Worm (Caenorhabditis elegans) whole organism, young adult: ENCODE data around the gene F58D2.3.

Experiments
- B0019.2 ChIP-seq: fragments of 200-800 bp; sonication (Bioruptor generic); conservative IDR thresholded peaks from 2 replicates; pipeline ENCODE4 v1.3.6; 2022; ENCODE audit warnings: missing genetic modification reagents, missing genetic modification characterization, missing compliant biosample characterization
- B0336.3 ChIP-seq: fragments of 200-800 bp; sonication (Bioruptor generic); IDR thresholded peaks from 2 replicates; pipeline ENCODE4 v1.3.6; 2022; ENCODE audit warnings: missing genetic modification characterization, missing compliant biosample characterization
- F39B2.1 ChIP-seq: fragments of 200-800 bp; sonication (Bioruptor generic); IDR thresholded peaks from 2 replicates; pipeline ENCODE4 v1.3.6; 2022; ENCODE audit warnings: missing genetic modification reagents, missing genetic modification characterization, missing compliant biosample characterization
- F55B11.4 ChIP-seq: sonication (generic microtip); optimal IDR thresholded peaks from 2 replicates; lab custom pipeline; 2016; ENCODE audit warnings: missing compliant biosample characterization, missing genetic modification characterization, borderline replicate concordance; ENCODE audit not compliant: insufficient read depth
- F57C9.4 ChIP-seq: sonication (generic microtip); optimal IDR thresholded peaks from 2 replicates; lab custom pipeline; 2017; ENCODE audit warnings: mild to moderate bottlenecking, missing genetic modification characterization, missing compliant biosample characterization
- K12H6.12 ChIP-seq: fragments of 200-800 bp; sonication (Bioruptor generic); optimal IDR thresholded peaks from 2 replicates; lab custom pipeline; 2018; ENCODE audit warnings: mild to moderate bottlenecking, missing genetic modification characterization, missing compliant biosample characterization
- Y79H2A.3 ChIP-seq: fragments of 200-800 bp; sonication (Bioruptor generic); conservative IDR thresholded peaks from 2 replicates; pipeline ENCODE4 v1.3.6; 2022; ENCODE audit warnings: missing genetic modification reagents, missing genetic modification characterization, missing compliant biosample characterization
- aptf-3 ChIP-seq: fragments of 200-800 bp; sonication (Bioruptor generic); IDR thresholded peaks from 2 replicates; pipeline ENCODE4 v1.3.6; 2022; ENCODE audit warnings: missing genetic modification characterization, missing compliant biosample characterization
- atf-7 ChIP-seq: sonication (generic microtip); optimal IDR thresholded peaks from 2 replicates; lab custom pipeline; 2017; ENCODE audit warnings: mild to moderate bottlenecking, missing genetic modification characterization, missing compliant biosample characterization
- attf-3 ChIP-seq: fragments of 200-800 bp; sonication (Bioruptor generic); conservative IDR thresholded peaks from 2 replicates; pipeline ENCODE4 v1.3.6; 2022; ENCODE audit warnings: missing genetic modification reagents, missing genetic modification characterization, missing compliant biosample characterization
- cebp-1 ChIP-seq, 2 experiments: fragments of 200-800 bp in 1 of 2; sonication (Bioruptor generic) in 1 of 2; sonication (generic microtip) in 1 of 2; IDR thresholded peaks in 1 of 2; optimal IDR thresholded peaks in 1 of 2; 2 replicates each; pipeline versions ENCODE4 v1.3.6 to Lab custom; 2017 to 2022; ENCODE audit warnings: missing compliant biosample characterization in 2 of 2, missing genetic modification characterization in 2 of 2, mild to moderate bottlenecking in 1 of 2, missing genetic modification reagents in 1 of 2, moderate library complexity in 1 of 2
- die-1 ChIP-seq: sonication (generic microtip); optimal IDR thresholded peaks from 2 replicates; lab custom pipeline; 2016; ENCODE audit warnings: missing genotype, mild to moderate bottlenecking, missing genetic modification characterization, missing compliant biosample characterization
- dox-1 ChIP-seq: fragments of 200-800 bp; sonication (Bioruptor generic); IDR thresholded peaks from 2 replicates; pipeline ENCODE4 v1.3.6; 2022; ENCODE audit warnings: missing genetic modification reagents, missing genetic modification characterization, missing compliant biosample characterization
- dpff-1 ChIP-seq: sonication (generic microtip); optimal IDR thresholded peaks from 2 replicates; lab custom pipeline; 2017; ENCODE audit warnings: mild to moderate bottlenecking, missing genetic modification characterization, missing compliant biosample characterization
- hlh-26 ChIP-seq: fragments of 200-800 bp; sonication (Bioruptor generic); conservative IDR thresholded peaks from 2 replicates; pipeline ENCODE4 v1.3.6; 2022; ENCODE audit warnings: missing genetic modification reagents, missing genetic modification characterization, missing compliant biosample characterization
- hmg-20 ChIP-seq: fragments of 200-800 bp; sonication (Bioruptor generic); IDR thresholded peaks from 2 replicates; pipeline ENCODE4 v1.3.6; 2022; ENCODE audit warnings: missing genetic modification reagents, missing genetic modification characterization, missing compliant biosample characterization
- hsf-1 ChIP-seq: fragments of 200-800 bp; sonication (Bioruptor generic); IDR thresholded peaks from 2 replicates; pipeline ENCODE4 v1.3.6; 2022; ENCODE audit warnings: missing genetic modification reagents, missing genetic modification characterization, missing compliant biosample characterization
- let-526 ChIP-seq: fragments of 200-800 bp; sonication (Bioruptor generic); IDR thresholded peaks from 2 replicates; pipeline ENCODE4 v1.3.6; 2022; ENCODE audit warnings: missing genetic modification reagents, missing genetic modification characterization, missing compliant biosample characterization
- lin-40 ChIP-seq: sonication (generic microtip); optimal IDR thresholded peaks from 2 replicates; lab custom pipeline; 2016; ENCODE audit warnings: missing genetic modification characterization, mild to moderate bottlenecking, missing compliant biosample characterization, missing genotype, missing genetic modification reagents
- lir-1 ChIP-seq: fragments of 200-800 bp; sonication (Bioruptor generic); conservative IDR thresholded peaks from 2 replicates; pipeline ENCODE4 v1.3.6; 2022; ENCODE audit warnings: missing genetic modification reagents, missing genetic modification characterization, missing compliant biosample characterization
- lsy-27 ChIP-seq: sonication (generic microtip); optimal IDR thresholded peaks from 2 replicates; lab custom pipeline; 2017; ENCODE audit warnings: missing genetic modification characterization, mild to moderate bottlenecking, missing compliant biosample characterization, antibody characterized with exemption, missing genotype, borderline replicate concordance; ENCODE audit not compliant: insufficient read depth
- mes-4 ChIP-seq: sonication (generic microtip); optimal IDR thresholded peaks from 2 replicates; lab custom pipeline; 2016; ENCODE audit warnings: missing genotype, missing genetic modification characterization, missing compliant biosample characterization
- nhr-120 ChIP-seq: fragments of 200-800 bp; sonication (Bioruptor generic); IDR thresholded peaks from 2 replicates; pipeline ENCODE4 v1.3.6; 2022; ENCODE audit warnings: missing genetic modification characterization, missing compliant biosample characterization
- repo-1 ChIP-seq: sonication (generic microtip); optimal IDR thresholded peaks from 2 replicates; lab custom pipeline; 2017; ENCODE audit warnings: mild to moderate bottlenecking, missing genetic modification characterization, missing compliant biosample characterization
- sea-2 ChIP-seq: fragments of 200-800 bp; sonication (Bioruptor generic); IDR thresholded peaks from 2 replicates; pipeline ENCODE4 v1.3.6; 2022; ENCODE audit warnings: missing genetic modification characterization, missing compliant biosample characterization
- tbp1 ChIP-seq: fragments of 200-800 bp; sonication (Bioruptor generic); optimal IDR thresholded peaks from 2 replicates; lab custom pipeline; 2018; ENCODE audit warnings: mild to moderate bottlenecking, missing genetic modification characterization, missing compliant biosample characterization
- tlf-1 ChIP-seq: fragments of 200-800 bp; sonication (Bioruptor generic); optimal IDR thresholded peaks from 2 replicates; lab custom pipeline; 2018; ENCODE audit warnings: mild to moderate bottlenecking, missing genetic modification characterization, missing compliant biosample characterization
- unc-62 ChIP-seq: fragments of 150-350 bp; optimal IDR thresholded peaks from 2 replicates; lab custom pipeline; 2014; ENCODE audit warnings: missing biosample characterization, missing genetic modification reagents, missing genetic modification characterization
- zfh-2 ChIP-seq: fragments of 200-800 bp; sonication (Bioruptor generic); conservative IDR thresholded peaks from 2 replicates; pipeline ENCODE4 v1.3.6; 2022; ENCODE audit warnings: missing genetic modification reagents, missing genetic modification characterization, missing compliant biosample characterization
- zim-3 ChIP-seq: sonication (generic microtip); optimal IDR thresholded peaks from 2 replicates; lab custom pipeline; 2017; ENCODE audit warnings: mild to moderate bottlenecking, missing genetic modification characterization, moderate library complexity, missing compliant biosample characterization
- ztf-18 ChIP-seq: sonication (generic microtip); optimal IDR thresholded peaks from 2 replicates; lab custom pipeline; 2016; ENCODE audit warnings: missing genotype, mild to moderate bottlenecking, missing genetic modification characterization, missing compliant biosample characterization
- ztf-25 ChIP-seq: fragments of 200-800 bp; sonication (Bioruptor generic); IDR thresholded peaks from 2 replicates; pipeline ENCODE4 v1.3.6; 2022; ENCODE audit warnings: missing genetic modification reagents, missing genetic modification characterization, missing compliant biosample characterization
- ztf-26 ChIP-seq: sonication (generic microtip); optimal IDR thresholded peaks from 2 replicates; lab custom pipeline; 2017; ENCODE audit warnings: missing genetic modification characterization, missing compliant biosample characterization
- ztf-6 ChIP-seq: fragments of 200-800 bp; sonication (Bioruptor generic); IDR thresholded peaks from 2 replicates; pipeline ENCODE4 v1.3.6; 2022; ENCODE audit warnings: missing genetic modification reagents, missing genetic modification characterization, missing compliant biosample characterization

The F58D2.3 gene

ce11 chrIV:13190075-13190474 lies 9.5 kb upstream of the F58D2.3 start:
- TF ChIP-seq B0336.3 (no peak), ztf-18 (no peak), repo-1 (tag; lab: Kevin White, UChicago) (no peak), ztf-6 (GFP tag; lab: Robert Waterston, UW) (no peak), K12H6.12 (tag; lab: Kevin White, UChicago) (no peak), F55B11.4 (no peak)

ce11 chrIV:13189467-13189866 lies 8.8 kb upstream of the F58D2.3 start, which contains the start of gene F58D2.2:
Gene F58D2.2 (plus strand): TSS chrIV:13189767.
- TF ChIP-seq nhr-120 (GFP tag; lab: Robert Waterston, UW) (no peak), hmg-20 (no peak), lin-40 (tag; lab: Kevin White, UChicago) (no peak), mes-4 (tag; lab: Kevin White, UChicago) (no peak), F57C9.4 (tag; lab: Kevin White, UChicago) (no peak), dpff-1 (tag; lab: Kevin White, UChicago) (no peak)

ce11 chrIV:13188959-13189358 lies 8.3 kb upstream of the F58D2.3 start, which contains the start of gene F58D2.4:
Gene F58D2.4 (minus strand): TSS chrIV:13189059.
- TF ChIP-seq lsy-27 (tag; lab: Kevin White, UChicago): no peak
- TF ChIP-seq Y79H2A.3 (GFP tag; lab: Robert Waterston, UW): no peak
- TF ChIP-seq sea-2: no peak
- TF ChIP-seq cebp-1 (GFP tag; IDR thresholded peaks at IDR 0.05; lab: Robert Waterston, UW): no peak
- TF ChIP-seq cebp-1 (tag; optimal IDR thresholded peaks at IDR 0.05; lab: Kevin White, UChicago): no peak
- no peak for TF ChIP-seq hsf-1
- TF ChIP-seq, all 124 proteins: peak for 0

- TF ChIP-seq unc-62 (GFP tag; lab: Kevin White, UChicago): no peak
- TF ChIP-seq hsf-1: no peak
- TF ChIP-seq zfh-2: no peak
- no peak for TF ChIP-seq hlh-26 (GFP tag; lab: Robert Waterston, UW)
- no peak for TF ChIP-seq ztf-25 (GFP tag; lab: Robert Waterston, UW)
- no peak for TF ChIP-seq F39B2.1 (GFP tag; lab: Robert Waterston, UW)
- TF ChIP-seq tlf-1 (GFP tag; lab: Kevin White, UChicago): no peak
- TF ChIP-seq atf-7 (tag; lab: Kevin White, UChicago): no peak
- no peak for TF ChIP-seq tbp1 (GFP tag; lab: Kevin White, UChicago)
- TF ChIP-seq let-526 (GFP tag; lab: Robert Waterston, UW): no peak
- TF ChIP-seq ztf-26 (tag; lab: Kevin White, UChicago): no peak
- TF ChIP-seq aptf-3: no peak
- no peak for TF ChIP-seq lir-1 (GFP tag; lab: Robert Waterston, UW)
- no peak for TF ChIP-seq cebp-1 (GFP tag; IDR thresholded peaks at IDR 0.05; lab: Robert Waterston, UW)
- no peak for TF ChIP-seq cebp-1 (tag; optimal IDR thresholded peaks at IDR 0.05; lab: Kevin White, UChicago)
- no peak for TF ChIP-seq zim-3 (tag; lab: Kevin White, UChicago)
- TF ChIP-seq dox-1 (GFP tag; lab: Robert Waterston, UW): no peak
- TF ChIP-seq B0019.2 (GFP tag; lab: Robert Waterston, UW): no peak
These were observed 1.3 kb downstream of the F58D2.3 start, which contains the start of gene lev-1 for ce11 chrIV:13179295-13179694. Gene lev-1 (minus strand): TSS chrIV:13179395.

- TF ChIP-seq attf-3 (GFP tag; lab: Robert Waterston, UW): no peak
- no peak for TF ChIP-seq die-1 (tag; lab: Kevin White, UChicago)
These were observed 7.3 kb downstream of the F58D2.3 start for ce11 chrIV:13173359-13173758.
